Fruit fly (Drosophila melanogaster): ENCODE data around the gene Usp39.

Gene Usp39

DNA sequence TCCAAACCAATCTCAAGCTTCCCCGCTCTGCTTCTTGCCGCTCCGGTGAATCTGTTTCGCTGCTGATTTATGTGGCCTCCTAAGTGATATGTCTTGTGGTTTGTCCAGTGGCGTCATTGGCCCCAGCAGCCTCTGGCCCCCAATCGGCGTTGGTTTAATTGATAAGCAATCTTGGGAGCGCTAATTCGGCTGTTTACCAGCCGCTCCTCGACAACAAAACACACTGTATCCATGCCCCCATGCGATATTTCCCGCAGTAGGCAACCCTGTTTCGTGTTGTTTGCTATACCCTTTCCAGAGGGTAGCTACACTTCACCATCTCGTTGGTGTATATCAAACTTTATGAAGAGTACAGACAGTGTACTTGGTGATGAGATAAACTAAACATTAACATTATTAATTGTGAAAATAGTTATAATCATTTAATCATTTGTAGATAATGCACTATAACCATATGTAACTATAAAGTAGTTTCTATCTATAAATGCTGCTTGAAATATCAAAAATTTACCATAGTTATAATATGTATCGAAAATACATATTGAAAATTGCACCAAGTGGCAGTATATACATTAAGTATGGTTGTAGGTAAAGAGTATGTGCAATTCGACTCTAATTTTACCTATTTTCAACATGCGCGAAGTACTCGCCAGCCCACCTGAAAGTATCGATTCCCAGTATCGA lies 9.5 kb upstream of the Usp39 start, which contains the start of gene shop (continued):
- TF ChIP-seq cg (GFP tag; optimal IDR thresholded peaks at IDR 0.05) (no peak), Poxn (GFP tag; IDR thresholded peaks at IDR 0.05) (no peak), CG31365 (tag; optimal IDR thresholded peaks at IDR 0.05) (no peak), CG8359 (GFP tag; optimal IDR thresholded peaks at IDR 0.05; ENCODE audit: borderline replicate concordance) (peak; percentile 47), vvl (GFP tag; IDR thresholded peaks at IDR 0.05) (peak; percentile 60; the same call in 1 of the 2 replicates), Sox102F (GFP tag; optimal IDR thresholded peaks at IDR 0.05) (peak; percentile 88), disco-r (GFP tag; optimal IDR thresholded peaks at IDR 0.05) (no peak), da (GFP tag; optimal IDR thresholded peaks at IDR 0.05) (no peak), MTF-1 (GFP tag; optimal IDR thresholded peaks at IDR 0.05; ENCODE audit: borderline replicate concordance) (peak; percentile 6), CG8765 (GFP tag; IDR thresholded peaks at IDR 0.05) (no peak), pfk (GFP tag; optimal IDR thresholded peaks at IDR 0.05) (no peak), br (optimal IDR thresholded peaks at IDR 0.05) (no peak), Hr51 (GFP tag; optimal IDR thresholded peaks at IDR 0.05) (peak; percentile 64 to 89), h (optimal IDR thresholded peaks at IDR 0.05) (no peak), fd64A (GFP tag; optimal IDR thresholded peaks at IDR 0.05) (peak; percentile 40), CTCF (GFP tag; optimal IDR thresholded peaks at IDR 0.05) (no peak), CG3995 (GFP tag; optimal IDR thresholded peaks at IDR 0.05) (peak; percentile 50), CG6683 (GFP tag; optimal IDR thresholded peaks at IDR 0.05) (peak; percentile 60), Dp (GFP tag; optimal IDR thresholded peaks at IDR 0.05) (no peak), Spps (tag; optimal IDR thresholded peaks at IDR 0.05) (peak; percentile 49), CG12391 (tag; optimal IDR thresholded peaks at IDR 0.05) (peak; percentile 90), stc (GFP tag; IDR thresholded peaks at IDR 0.05) (peak; percentile 52), Tbp (GFP tag; optimal IDR thresholded peaks at IDR 0.05) (no peak), Gug (GFP tag; IDR thresholded peaks at IDR 0.05) (peak; percentile 76), CG18619 (GFP tag; optimal IDR thresholded peaks at IDR 0.05) (peak; percentile 91), CG9797 (GFP tag; optimal IDR thresholded peaks at IDR 0.05) (no peak), gem (tag; optimal IDR thresholded peaks at IDR 0.05) (peak; percentile 93), hkb (optimal IDR thresholded peaks at IDR 0.05) (no peak), hkb (GFP tag; IDR thresholded peaks at IDR 0.05) (peak; percentile 60), inv (GFP tag; IDR thresholded peaks at IDR 0.05; ENCODE audit: partially characterized antibody) (peak; percentile 36; the same call in 1 of the 2 replicates), CG6791 (GFP tag; IDR thresholded peaks at IDR 0.05; ENCODE audit: partially characterized antibody) (0 out of 3 replicates have a peak, but pooled peaks have one; percentile 55), mam (GFP tag; optimal IDR thresholded peaks at IDR 0.05) (peak; percentile 82), CG12659 (GFP tag; optimal IDR thresholded peaks at IDR 0.05) (peak; percentile 89), CG9215 (GFP tag; IDR thresholded peaks at IDR 0.05) (peak; percentile 80), NFAT (GFP tag; IDR thresholded peaks at IDR 0.05) (peak; percentile 61; the same call in 1 of the 2 replicates), CG6175 (GFP tag; IDR thresholded peaks at IDR 0.05) (peak; percentile 56; the same call in 1 of the 3 replicates), scrt (GFP tag; optimal IDR thresholded peaks at IDR 0.05) (peak; percentile 65), CG8281 (tag; optimal IDR thresholded peaks at IDR 0.05) (peak; percentile 62), bsh (GFP tag; optimal IDR thresholded peaks at IDR 0.05) (peak; percentile 78 to 81), CG3163 (GFP tag; optimal IDR thresholded peaks at IDR 0.05) (peak; percentile 26), Nf-YA (GFP tag; IDR thresholded peaks at IDR 0.05) (0 out of 2 replicates have a peak, but pooled peaks have one; percentile 31), CG3281 (GFP tag; optimal IDR thresholded peaks at IDR 0.05) (peak; percentile 90), Lhr (GFP tag; optimal IDR thresholded peaks at IDR 0.05) (peak; percentile 58), bbx (GFP tag; IDR thresholded peaks at IDR 0.05; ENCODE audit: partially characterized antibody) (peak; percentile 36; the same call in 1 of the 2 replicates), fu2 (GFP tag; optimal IDR thresholded peaks at IDR 0.05) (peak; percentile 77), nerfin-2 (GFP tag; IDR thresholded peaks at IDR 0.05; ENCODE audit: partially characterized antibody) (no peak), Six4 (GFP tag; optimal IDR thresholded peaks at IDR 0.05) (peak; percentile 80), schlank (tag; optimal IDR thresholded peaks at IDR 0.05) (peak; percentile 61), Hr3 (GFP tag; optimal IDR thresholded peaks at IDR 0.05) (peak; percentile 86), Neu2 (GFP tag; optimal IDR thresholded peaks at IDR 0.05; ENCODE audit: borderline replicate concordance) (no peak)
